Fruit fly (Drosophila melanogaster): ENCODE results near the gene tHMG1.

- TF ChIP-seq CG8319 (GFP tag; optimal IDR thresholded peaks at IDR 0.05) = peak; percentile 55
- no peak for TF ChIP-seq CG4318 (GFP tag; optimal IDR thresholded peaks at IDR 0.05)
- TF ChIP-seq CG32006 (GFP tag; optimal IDR thresholded peaks at IDR 0.05) = no peak
Measured at dm6 chr3R:22494523-22495309, 3.1 kb downstream of the tHMG1 start.
